Fruit fly (Drosophila melanogaster): Measurements from ENCODE around the gene Ost48.

Gene Ost48

dm6 chrX:9118961-9119633 lies 39.2 kb downstream of the Ost48 start (continued):
- TF ChIP-seq CG9609 (GFP tag; optimal IDR thresholded peaks at IDR 0.05) = no peak
- no peak for TF ChIP-seq Stat92E (GFP tag; optimal IDR thresholded peaks at IDR 0.05)
- no peak for TF ChIP-seq wek (GFP tag; optimal IDR thresholded peaks at IDR 0.05)
- peak; percentile 58 for TF ChIP-seq Med (GFP tag)
- TF ChIP-seq CG3163 (GFP tag; optimal IDR thresholded peaks at IDR 0.05) = no peak
- no peak for TF ChIP-seq CG34376 (GFP tag; optimal IDR thresholded peaks at IDR 0.05)
- TF ChIP-seq dimm (GFP tag; IDR thresholded peaks at IDR 0.05) = no peak
- no peak for TF ChIP-seq CkIIα-i1 (GFP tag; IDR thresholded peaks at IDR 0.05)
- no peak for TF ChIP-seq maf-S (GFP tag; optimal IDR thresholded peaks at IDR 0.05)
- no peak for TF ChIP-seq CG10543 (GFP tag; optimal IDR thresholded peaks at IDR 0.05)
- TF ChIP-seq disco-r (GFP tag; optimal IDR thresholded peaks at IDR 0.05) = no peak
- TF ChIP-seq CG12391 (tag; optimal IDR thresholded peaks at IDR 0.05) = no peak
- TF ChIP-seq HLH54F (GFP tag; optimal IDR thresholded peaks at IDR 0.05) = no peak
- TF ChIP-seq CG13624 (GFP tag; optimal IDR thresholded peaks at IDR 0.05) = no peak
- no peak for TF ChIP-seq CG3995 (GFP tag; optimal IDR thresholded peaks at IDR 0.05)
- TF ChIP-seq br (optimal IDR thresholded peaks at IDR 0.05) = no peak
- no peak for TF ChIP-seq sob (GFP tag; IDR thresholded peaks at IDR 0.05)
- TF ChIP-seq repo (GFP tag; optimal IDR thresholded peaks at IDR 0.05) = no peak
- TF ChIP-seq stwl (tag; optimal IDR thresholded peaks at IDR 0.05) = no peak
- TF ChIP-seq Antp (GFP tag; optimal IDR thresholded peaks at IDR 0.05) = peak; percentile 12
- TF ChIP-seq cwo (GFP tag; optimal IDR thresholded peaks at IDR 0.05) = peak; percentile 28
- no peak for TF ChIP-seq sna (GFP tag; IDR thresholded peaks at IDR 0.05; ENCODE audit: partially characterized antibody)
- TF ChIP-seq sens-2 (GFP tag; IDR thresholded peaks at IDR 0.05) = no peak
- TF ChIP-seq CG4328 (GFP tag; optimal IDR thresholded peaks at IDR 0.05) = no peak
- TF ChIP-seq CG1792 (GFP tag; optimal IDR thresholded peaks at IDR 0.05) = peak; percentile 14
- peak; percentile 71 for TF ChIP-seq CG11504 (tag; optimal IDR thresholded peaks at IDR 0.05)
- no peak for TF ChIP-seq CG17802 (tag; optimal IDR thresholded peaks at IDR 0.05)
- TF ChIP-seq crol (GFP tag; IDR thresholded peaks at IDR 0.05) = peak; percentile 84
- no peak for TF ChIP-seq Atf3 (GFP tag; optimal IDR thresholded peaks at IDR 0.05)
- TF ChIP-seq pzg (GFP tag; optimal IDR thresholded peaks at IDR 0.05) = no peak
- TF ChIP-seq CrebB (tag; optimal IDR thresholded peaks at IDR 0.05) = no peak
- no peak for TF ChIP-seq ham (GFP tag; IDR thresholded peaks at IDR 0.05)
- TF ChIP-seq CG15269 (tag; optimal IDR thresholded peaks at IDR 0.05) = no peak
- TF ChIP-seq pum (GFP tag; optimal IDR thresholded peaks at IDR 0.05) = no peak
- TF ChIP-seq B-H2 (GFP tag; optimal IDR thresholded peaks at IDR 0.05) = no peak
- TF ChIP-seq CG18476 (GFP tag; optimal IDR thresholded peaks at IDR 0.05) = no peak
- TF ChIP-seq CG5245 (GFP tag; optimal IDR thresholded peaks at IDR 0.05) = no peak
- TF ChIP-seq Taf1 (GFP tag; IDR thresholded peaks at IDR 0.05) = no peak
- TF ChIP-seq Elba2 (GFP tag; optimal IDR thresholded peaks at IDR 0.05) = no peak
- no peak for TF ChIP-seq croc (GFP tag; conservative IDR thresholded peaks at IDR 0.05)
- no peak for TF ChIP-seq pros (GFP tag; optimal IDR thresholded peaks at IDR 0.05)
- no peak for TF ChIP-seq CG43689 (GFP tag; IDR thresholded peaks at IDR 0.05)
- no peak for TF ChIP-seq gt (GFP tag; IDR thresholded peaks at IDR 0.05)
- no peak for TF ChIP-seq mld (GFP tag; IDR thresholded peaks at IDR 0.05; ENCODE audit: partially characterized antibody)
- no peak for TF ChIP-seq wdn (GFP tag; IDR thresholded peaks at IDR 0.05)
- TF ChIP-seq CG8478 (optimal IDR thresholded peaks at IDR 0.05) = no peak
- TF ChIP-seq CG8388 (GFP tag; optimal IDR thresholded peaks at IDR 0.05) = no peak
- TF ChIP-seq cas (GFP tag; IDR thresholded peaks at IDR 0.05) = no peak
- TF ChIP-seq Hmr (GFP tag; optimal IDR thresholded peaks at IDR 0.05) = no peak
- no peak for TF ChIP-seq bbx (GFP tag; IDR thresholded peaks at IDR 0.05; ENCODE audit: partially characterized antibody)
- no peak for TF ChIP-seq CG18764 (GFP tag; optimal IDR thresholded peaks at IDR 0.05)
- TF ChIP-seq ap (GFP tag; IDR thresholded peaks at IDR 0.05) = no peak
